Worm (Caenorhabditis elegans) whole organism, L4 larva: ENCODE data around the gene bre-2.

Experiments
- F26F4.8 ChIP-seq: fragments of 200-800 bp; sonication (Bioruptor generic); conservative IDR thresholded peaks from 2 replicates; pipeline ENCODE4 v1.3.6; 2022; ENCODE audit warnings: missing genetic modification characterization, missing compliant biosample characterization
- F37D6.2 ChIP-seq: sonication (generic microtip); optimal IDR thresholded peaks from 2 replicates; lab custom pipeline; 2016; ENCODE audit warnings: mild to moderate bottlenecking, missing genetic modification characterization, missing compliant biosample characterization
- F44E2.7 ChIP-seq: fragments of 200-800 bp; sonication (Bioruptor generic); IDR thresholded peaks from 2 replicates; pipeline ENCODE4 v2.1.2; 2022; ENCODE audit warnings: missing genetic modification characterization, missing compliant biosample characterization
- T26A8.4 ChIP-seq: fragments of 200-800 bp; sonication (Bioruptor generic); IDR thresholded peaks from 2 replicates; pipeline ENCODE4 v1.3.6; 2022; ENCODE audit warnings: missing genetic modification characterization, missing compliant biosample characterization
- Y75B8A.6 ChIP-seq: fragments of 200-800 bp; sonication (Bioruptor generic); IDR thresholded peaks from 2 replicates; pipeline ENCODE4 v1.3.6; 2022; ENCODE audit warnings: missing genetic modification reagents, missing genetic modification characterization, missing compliant biosample characterization
- ZK337.2 ChIP-seq: fragments of 200-800 bp; sonication (Bioruptor generic); IDR thresholded peaks from 2 replicates; pipeline ENCODE4 v1.3.6; 2022; ENCODE audit warnings: missing genetic modification reagents, missing genetic modification characterization, missing compliant biosample characterization
- ZK546.5 ChIP-seq, 2 experiments: sonication (generic microtip); optimal IDR thresholded peaks; 2 replicates each; lab custom pipeline; 2017; ENCODE audit warnings: missing biosample characterization in 2 of 2, missing genetic modification characterization in 2 of 2
- aha-1 ChIP-seq: fragments of 150-350 bp; peaks from one replicate; lab custom pipeline; 2014; ENCODE audit warnings: missing biosample characterization, missing genetic modification characterization
- ceh-20 ChIP-seq: fragments of 200-800 bp; sonication (Bioruptor generic); IDR thresholded peaks from 2 replicates; pipeline ENCODE4 v1.3.6; 2022; ENCODE audit warnings: missing genetic modification reagents, missing genetic modification characterization, missing compliant biosample characterization
- ceh-28 ChIP-seq: fragments of 150-350 bp; optimal IDR thresholded peaks from 2 replicates; lab custom pipeline; 2014; ENCODE audit warnings: missing biosample characterization, missing genetic modification reagents, missing genetic modification characterization
- ceh-62 ChIP-seq: sonication (generic microtip); optimal IDR thresholded peaks from 2 replicates; lab custom pipeline; 2017; ENCODE audit warnings: missing biosample characterization, missing genetic modification characterization
- cey-2 ChIP-seq: sonication (generic microtip); optimal IDR thresholded peaks from 3 replicates; lab custom pipeline; 2017; ENCODE audit warnings: missing genetic modification characterization, mild to moderate bottlenecking, missing compliant biosample characterization, antibody characterized with exemption, borderline replicate concordance; ENCODE audit not compliant: insufficient read depth
- daf-12 ChIP-seq: fragments of 150-350 bp; optimal IDR thresholded peaks from 2 replicates; lab custom pipeline; 2014; ENCODE audit warnings: missing biosample characterization, missing genetic modification reagents, missing genetic modification characterization
- daf-16 ChIP-seq, 3 experiments: sonication (generic microtip); optimal IDR thresholded peaks; 2 replicates each; lab custom pipeline; 2016 to 2017; ENCODE audit warnings: missing genetic modification characterization in 3 of 3, missing genetic modification reagents in 3 of 3, mild to moderate bottlenecking in 2 of 3, missing compliant biosample characterization in 2 of 3, missing biosample characterization in 1 of 3, moderate library complexity in 1 of 3
- daf-19 ChIP-seq: fragments of 200-800 bp; sonication (Bioruptor generic); conservative IDR thresholded peaks from 2 replicates; pipeline ENCODE4 v1.3.6; 2022; ENCODE audit warnings: missing genetic modification characterization, missing compliant biosample characterization
- dmd-8 ChIP-seq: fragments of 200-800 bp; sonication (Bioruptor generic); IDR thresholded peaks from 2 replicates; pipeline ENCODE4 v1.3.6; 2022; ENCODE audit warnings: missing genetic modification characterization, missing compliant biosample characterization
- dpl-1 ChIP-seq: fragments of 150-350 bp; optimal IDR thresholded peaks from 2 replicates; lab custom pipeline; 2014; ENCODE audit warnings: missing biosample characterization, missing genetic modification reagents, missing genetic modification characterization
- egl-27 ChIP-seq: sonication (generic microtip); optimal IDR thresholded peaks from 3 replicates; lab custom pipeline; 2017; ENCODE audit warnings: missing biosample characterization, missing genetic modification reagents, missing genetic modification characterization
- fkh-10 ChIP-seq: fragments of 150-350 bp; optimal IDR thresholded peaks from 2 replicates; lab custom pipeline; 2014; ENCODE audit warnings: missing biosample characterization, missing genetic modification reagents, missing genetic modification characterization
- fos-1 ChIP-seq: fragments of 150-350 bp; optimal IDR thresholded peaks from 2 replicates; lab custom pipeline; 2014; ENCODE audit warnings: missing biosample characterization, missing genetic modification characterization
- gei-8 ChIP-seq: fragments of 200-800 bp; sonication (Bioruptor generic); optimal IDR thresholded peaks from 2 replicates; lab custom pipeline; 2018; ENCODE audit warnings: mild to moderate bottlenecking, missing genetic modification characterization, missing compliant biosample characterization
- hif-1 ChIP-seq, 2 experiments: sonication (generic microtip); optimal IDR thresholded peaks; 2 replicates each; lab custom pipeline; 2016 to 2017; ENCODE audit warnings: missing compliant biosample characterization in 2 of 2, missing genetic modification characterization in 2 of 2, missing genetic modification reagents in 2 of 2, missing genotype in 2 of 2, mild to moderate bottlenecking in 1 of 2
- hlh-11 ChIP-seq: fragments of 200-800 bp; sonication (Bioruptor generic); optimal IDR thresholded peaks from 2 replicates; lab custom pipeline; 2018; ENCODE audit warnings: mild to moderate bottlenecking, missing genetic modification characterization, missing compliant biosample characterization
- jun-1 ChIP-seq: fragments of 150-350 bp; optimal IDR thresholded peaks from 2 replicates; lab custom pipeline; 2014; ENCODE audit warnings: missing biosample characterization, missing genetic modification reagents, missing genetic modification characterization
- lin-13 ChIP-seq: fragments of 150-350 bp; optimal IDR thresholded peaks from 2 replicates; lab custom pipeline; 2014; ENCODE audit warnings: missing biosample characterization, missing genetic modification reagents, missing genetic modification characterization
- lin-29 ChIP-seq: fragments of 200-800 bp; sonication (Bioruptor generic); IDR thresholded peaks from 2 replicates; pipeline ENCODE4 v1.3.6; 2022; ENCODE audit warnings: missing genetic modification reagents, missing genetic modification characterization, missing compliant biosample characterization
- lin-38 ChIP-seq: fragments of 200-800 bp; sonication (Bioruptor generic); IDR thresholded peaks from 2 replicates; pipeline ENCODE4 v1.3.6; 2022; ENCODE audit warnings: missing genetic modification reagents, missing genetic modification characterization, missing compliant biosample characterization
- lir-3 ChIP-seq: sonication (generic microtip); optimal IDR thresholded peaks from 2 replicates; lab custom pipeline; 2016; ENCODE audit warnings: mild to moderate bottlenecking, missing genetic modification characterization, missing compliant biosample characterization
- lsy-2 ChIP-seq, 2 experiments: fragments of 150-350 bp in 1 of 2; sonication (generic microtip) in 1 of 2; optimal IDR thresholded peaks; 2 replicates each; lab custom pipeline; 2014 to 2017; ENCODE audit warnings: missing biosample characterization in 2 of 2, missing genetic modification characterization in 2 of 2
- madf-9 ChIP-seq: fragments of 200-800 bp; sonication (Bioruptor generic); conservative IDR thresholded peaks from 2 replicates; pipeline ENCODE4 v1.3.6; 2022; ENCODE audit warnings: missing genetic modification reagents, missing genetic modification characterization, missing compliant biosample characterization
- mdl-1 ChIP-seq, 2 experiments: fragments of 150-350 bp in 1 of 2; sonication (generic microtip) in 1 of 2; optimal IDR thresholded peaks; 2 replicates each; lab custom pipeline; 2014 to 2017; ENCODE audit warnings: missing biosample characterization in 2 of 2, missing genetic modification characterization in 2 of 2
- mep-1 ChIP-seq: fragments of 150-350 bp; sonication (generic microtip); optimal IDR thresholded peaks from 3 replicates; lab custom pipeline; 2014; ENCODE audit warnings: missing biosample characterization, missing genetic modification characterization
- mxl-3 ChIP-seq: fragments of 200-800 bp; sonication (Bioruptor generic); optimal IDR thresholded peaks from 2 replicates; lab custom pipeline; 2018; ENCODE audit warnings: mild to moderate bottlenecking, missing genetic modification characterization, missing compliant biosample characterization
- nhr-11 ChIP-seq: fragments of 150-350 bp; optimal IDR thresholded peaks from 2 replicates; lab custom pipeline; 2014; ENCODE audit warnings: missing biosample characterization, missing genetic modification characterization
- nhr-41 ChIP-seq: fragments of 200-800 bp; sonication (Bioruptor generic); IDR thresholded peaks from 2 replicates; pipeline ENCODE4 v1.3.6; 2022; ENCODE audit warnings: missing genetic modification reagents, missing genetic modification characterization, missing compliant biosample characterization
- nhr-6 ChIP-seq: fragments of 150-350 bp; optimal IDR thresholded peaks from 2 replicates; lab custom pipeline; 2014; ENCODE audit warnings: missing biosample characterization, missing genetic modification characterization
- php-3 ChIP-seq: fragments of 200-800 bp; sonication (Bioruptor generic); IDR thresholded peaks from 2 replicates; pipeline ENCODE4 v1.3.6; 2022; ENCODE audit warnings: missing genetic modification reagents, missing genetic modification characterization, missing compliant biosample characterization
- pqm-1 ChIP-seq: sonication (generic microtip); optimal IDR thresholded peaks from 2 replicates; lab custom pipeline; 2017; ENCODE audit warnings: missing biosample characterization, missing genetic modification characterization
- rbr-2 ChIP-seq: sonication (generic microtip); optimal IDR thresholded peaks from 2 replicates; lab custom pipeline; 2016; ENCODE audit warnings: missing genotype, missing genetic modification characterization, missing compliant biosample characterization
- set-16 ChIP-seq: fragments of 200-800 bp; sonication (Bioruptor generic); IDR thresholded peaks from 2 replicates; pipeline ENCODE4 v1.3.6; 2022; ENCODE audit warnings: missing genetic modification reagents, missing genetic modification characterization, missing compliant biosample characterization
- skn-1 ChIP-seq: fragments of 150-350 bp; optimal IDR thresholded peaks from 2 replicates; lab custom pipeline; 2014; ENCODE audit warnings: missing biosample characterization, missing genetic modification characterization
- snpc-1.2 ChIP-seq: fragments of 200-800 bp; sonication (Bioruptor generic); IDR thresholded peaks from 2 replicates; pipeline ENCODE4 v1.3.6; 2022; ENCODE audit warnings: missing genetic modification reagents, missing genetic modification characterization, missing compliant biosample characterization
- snpc-4 ChIP-seq: fragments of 150-350 bp; optimal IDR thresholded peaks from 2 replicates; lab custom pipeline; 2014; ENCODE audit warnings: missing biosample characterization, missing genetic modification characterization
- spr-3 ChIP-seq: fragments of 200-800 bp; sonication (Bioruptor generic); optimal IDR thresholded peaks from 2 replicates; lab custom pipeline; 2018; ENCODE audit warnings: mild to moderate bottlenecking, missing genetic modification characterization, missing compliant biosample characterization
- tra-1 ChIP-seq: fragments of 200-800 bp; sonication (Bioruptor generic); IDR thresholded peaks from 2 replicates; pipeline ENCODE4 v1.3.6; 2022; ENCODE audit warnings: missing genetic modification reagents, missing genetic modification characterization, missing compliant biosample characterization
- unc-130 ChIP-seq: sonication (generic microtip); optimal IDR thresholded peaks from 2 replicates; lab custom pipeline; 2016; ENCODE audit warnings: missing genetic modification reagents, missing genetic modification characterization, missing compliant biosample characterization
- unc-39 ChIP-seq: sonication (generic microtip); optimal IDR thresholded peaks from 2 replicates; lab custom pipeline; 2017; ENCODE audit warnings: missing biosample characterization, missing genetic modification characterization
- vab-7 ChIP-seq: fragments of 200-800 bp; sonication (Bioruptor generic); IDR thresholded peaks from 2 replicates; pipeline ENCODE4 v1.3.6; 2022; ENCODE audit warnings: missing genetic modification reagents, missing genetic modification characterization, missing compliant biosample characterization
- zfp-2 ChIP-seq: sonication (generic microtip); optimal IDR thresholded peaks from 2 replicates; lab custom pipeline; 2016; ENCODE audit warnings: mild to moderate bottlenecking, missing genetic modification characterization, missing compliant biosample characterization
- zfp-3 ChIP-seq: fragments of 200-800 bp; sonication (Bioruptor generic); conservative IDR thresholded peaks from 2 replicates; pipeline ENCODE4 v1.3.6; 2022; ENCODE audit warnings: missing genetic modification reagents, missing genetic modification characterization, missing compliant biosample characterization

Gene bre-2

DNA sequence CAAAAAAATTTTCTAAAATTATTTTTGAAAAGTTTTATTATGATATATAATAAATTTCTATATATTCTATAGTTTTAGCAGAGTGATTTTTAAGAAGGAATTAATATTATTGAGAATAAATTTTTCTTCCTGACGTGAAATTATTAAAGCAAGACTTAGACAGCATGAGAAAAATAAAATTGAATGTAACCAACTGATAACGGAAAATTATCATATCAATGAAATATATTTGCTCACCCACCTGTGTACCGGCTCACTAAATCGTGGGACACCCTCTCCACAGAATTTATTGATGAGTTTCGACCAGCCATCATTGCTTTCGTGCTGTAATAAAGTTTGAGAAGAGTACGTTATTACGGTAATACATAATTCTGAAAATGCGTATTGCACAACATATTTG, at the start of gene bre-2:
bre-2 (minus strand) TSS at position 326 of the 400 bp plus-strand sequence.
- TF ChIP-seq fos-1 (tag; lab: Kevin White, UChicago) = no peak
- no peak for TF ChIP-seq vab-7
- peak; percentile 34 for TF ChIP-seq pqm-1
- TF ChIP-seq lir-3 (tag; lab: Kevin White, UChicago) = no peak
- no peak for TF ChIP-seq zfp-2 (tag; lab: Kevin White, UChicago)
- TF ChIP-seq daf-16 (GFP tag; optimal IDR thresholded peaks at IDR 0.05; lab: Kevin White, UChicago) = no peak
- peak; percentile 62 for TF ChIP-seq daf-16 (tag; optimal IDR thresholded peaks at IDR 0.05; lab: Kevin White, UChicago)
- no peak for TF ChIP-seq daf-19 (GFP tag; lab: Robert Waterston, UW)
- TF ChIP-seq, all 104 proteins: peak for 2

ce11 chrIII:13187773-13188172, 48.3 kb upstream of the bre-2 start:
- TF ChIP-seq skn-1 (tag; lab: Kevin White, UChicago) (no peak), nhr-41 (GFP tag; lab: Robert Waterston, UW) (no peak), rbr-2 (tag; lab: Kevin White, UChicago) (peak; percentile 49), ceh-28 (tag; lab: Kevin White, UChicago) (no peak), T26A8.4 (GFP tag; lab: Robert Waterston, UW) (no peak), dpl-1 (GFP tag; lab: Kevin White, UChicago) (peak; percentile 65), lin-13 (GFP tag; lab: Kevin White, UChicago) (no peak), cey-2 (tag; lab: Kevin White, UChicago) (no peak), dmd-8 (GFP tag; lab: Robert Waterston, UW) (no peak), snpc-1.2 (no peak), mdl-1 (tag; optimal IDR thresholded peaks at IDR 0.05; lab: Kevin White, UChicago) (no peak), mep-1 (tag; lab: Kevin White, UChicago) (peak; percentile 38), lin-29 (no peak), Y75B8A.6 (GFP tag; lab: Robert Waterston, UW) (no peak), unc-39 (tag; lab: Kevin White, UChicago) (no peak), nhr-11 (tag; lab: Kevin White, UChicago) (no peak), tra-1 (GFP tag; lab: Robert Waterston, UW) (peak; percentile 11; the same call in 1 of the 2 replicates), set-16 (GFP tag; lab: Robert Waterston, UW) (no peak), ZK546.5 (tag; optimal IDR thresholded peaks at IDR 0.05; lab: Kevin White, UChicago) (no peak), gei-8 (GFP tag; lab: Kevin White, UChicago) (no peak), zfp-3 (0 out of 2 replicates have a peak, but pooled peaks have one; percentile 38), aha-1 (no peak), hlh-11 (tag; lab: Kevin White, UChicago) (no peak), mxl-3 (no peak), nhr-6 (tag; lab: Kevin White, UChicago) (no peak), fos-1 (tag; lab: Kevin White, UChicago) (no peak), F44E2.7 (no peak), lsy-2 (tag; optimal IDR thresholded peaks at IDR 0.05; lab: Kevin White, UChicago) (peak in 1 of 2 experiments; percentile 68), hif-1 (tag; optimal IDR thresholded peaks at IDR 0.05; lab: Kevin White, UChicago) (peak in 1 of 2 experiments; percentile 79), ZK337.2 (GFP tag; lab: Robert Waterston, UW) (peak; percentile 88), vab-7 (no peak), unc-130 (GFP tag; lab: Kevin White, UChicago) (peak; percentile 65), spr-3 (GFP tag; lab: Kevin White, UChicago) (no peak), daf-12 (tag; lab: Kevin White, UChicago) (no peak), F37D6.2 (peak; percentile 4), madf-9 (peak; percentile 53; the same call in 1 of the 2 replicates), lin-38 (GFP tag; lab: Robert Waterston, UW) (peak; percentile 48), jun-1 (tag; lab: Kevin White, UChicago) (no peak), egl-27 (no peak), fkh-10 (GFP tag; lab: Kevin White, UChicago) (no peak), ceh-62 (tag; lab: Kevin White, UChicago) (no peak), F26F4.8 (GFP tag; lab: Robert Waterston, UW) (no peak), ceh-20 (GFP tag; lab: Robert Waterston, UW) (no peak), php-3 (GFP tag; lab: Robert Waterston, UW) (no peak), snpc-4 (no peak)
